Worm (Caenorhabditis elegans) whole organism, L4 larva: ENCODE results near the gene snt-2.

Experiments used
- aly-2 ChIP-seq: sonication (generic microtip); optimal IDR thresholded peaks from 2 replicates; lab custom pipeline; 2018; ENCODE audit warnings: missing biosample characterization, missing genetic modification characterization
- fos-1 ChIP-seq: fragments of 150-350 bp; optimal IDR thresholded peaks from 2 replicates; lab custom pipeline; 2014; ENCODE audit warnings: missing biosample characterization, missing genetic modification characterization
- lin-13 ChIP-seq: fragments of 150-350 bp; optimal IDR thresholded peaks from 2 replicates; lab custom pipeline; 2014; ENCODE audit warnings: missing biosample characterization, missing genetic modification reagents, missing genetic modification characterization
- lir-3 ChIP-seq: sonication (generic microtip); optimal IDR thresholded peaks from 2 replicates; lab custom pipeline; 2016; ENCODE audit warnings: mild to moderate bottlenecking, missing genetic modification characterization, missing compliant biosample characterization
- nhr-10 ChIP-seq: fragments of 150-350 bp; optimal IDR thresholded peaks from 2 replicates; lab custom pipeline; 2014; ENCODE audit warnings: missing biosample characterization, missing genetic modification characterization
- nhr-237 ChIP-seq: sonication (generic microtip); optimal IDR thresholded peaks from 2 replicates; lab custom pipeline; 2017; ENCODE audit warnings: missing biosample characterization, missing genetic modification characterization
- nhr-25 ChIP-seq: sonication (generic microtip); optimal IDR thresholded peaks from 2 replicates; lab custom pipeline; 2017; ENCODE audit warnings: missing genetic modification characterization, mild to moderate bottlenecking, missing compliant biosample characterization, antibody characterized with exemption, moderate library complexity, borderline replicate concordance; ENCODE audit not compliant: insufficient read depth
- spr-3 ChIP-seq: fragments of 200-800 bp; sonication (Bioruptor generic); optimal IDR thresholded peaks from 2 replicates; lab custom pipeline; 2018; ENCODE audit warnings: mild to moderate bottlenecking, missing genetic modification characterization, missing compliant biosample characterization
- unc-39 ChIP-seq: sonication (generic microtip); optimal IDR thresholded peaks from 2 replicates; lab custom pipeline; 2017; ENCODE audit warnings: missing biosample characterization, missing genetic modification characterization

DNA sequence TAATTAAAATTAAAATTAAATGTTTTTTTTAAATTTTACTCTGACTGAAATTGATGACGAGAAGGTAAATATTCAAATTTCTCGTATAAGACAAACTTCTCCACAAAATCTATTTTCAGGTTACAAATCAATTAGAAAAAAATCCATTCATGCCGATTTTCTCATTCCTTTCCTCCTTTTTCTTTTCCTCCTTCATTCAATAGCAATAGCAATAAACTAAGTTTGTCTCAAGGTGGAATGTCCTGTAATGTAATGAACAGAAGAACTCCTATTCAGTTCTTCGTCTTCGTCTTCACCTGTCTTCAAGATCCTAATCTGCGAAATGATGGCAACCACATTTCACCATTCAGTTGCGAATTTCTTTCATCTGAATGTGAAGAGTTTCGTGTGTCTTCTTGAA is 22.3 kb upstream of the snt-2 start, which contains the start of gene dac-1:
- no peak for TF ChIP-seq lin-13 (GFP tag; lab: Kevin White, UChicago)
- no peak for TF ChIP-seq aly-2 (tag; lab: Kevin White, UChicago)
- TF ChIP-seq unc-39 (tag; lab: Kevin White, UChicago) = no peak
- no peak for TF ChIP-seq lir-3 (tag; lab: Kevin White, UChicago)
- TF ChIP-seq nhr-25 (tag; lab: Kevin White, UChicago) = no peak
- no peak for TF ChIP-seq nhr-10 (tag; lab: Kevin White, UChicago)
- no peak for TF ChIP-seq spr-3 (GFP tag; lab: Kevin White, UChicago)
- no peak for TF ChIP-seq nhr-237 (tag; lab: Kevin White, UChicago)
- TF ChIP-seq fos-1 (tag; lab: Kevin White, UChicago) = no peak
